Worm (Caenorhabditis elegans) whole organism, L4 larva: Measurements from ENCODE around the gene spp-30.

ENCODE experiments used
- dpl-1 ChIP-seq: fragments of 150-350 bp; optimal IDR thresholded peaks from 2 replicates; lab custom pipeline; 2014; ENCODE audit warnings: missing biosample characterization, missing genetic modification reagents, missing genetic modification characterization
- dve-1 ChIP-seq: sonication (generic microtip); optimal IDR thresholded peaks from 2 replicates; lab custom pipeline; 2017; ENCODE audit warnings: antibody characterized with exemption, mild to moderate bottlenecking, missing genetic modification characterization, missing compliant biosample characterization; ENCODE audit not compliant: insufficient read depth
- lin-39 ChIP-seq: fragments of 150-350 bp; optimal IDR thresholded peaks from 2 replicates; lab custom pipeline; 2014; ENCODE audit warnings: missing biosample characterization, missing genetic modification reagents, missing genetic modification characterization
- unc-62 ChIP-seq, 3 experiments: fragments of 150-350 bp in 1 of 3; sonication (generic microtip); optimal IDR thresholded peaks in 2 of 3; peaks in 1 of 3; 1 replicate in 1 of 3; 2 replicates in 2 of 3; lab custom pipeline; 2014 to 2017; ENCODE audit warnings: missing biosample characterization in 3 of 3, missing genetic modification characterization in 3 of 3, missing genetic modification reagents in 3 of 3, missing genotype in 1 of 3

- TF ChIP-seq lin-39 (no peak), dve-1 (tag; lab: Kevin White, UChicago) (peak; percentile 31), dpl-1 (GFP tag; lab: Kevin White, UChicago) (no peak), unc-62 (GFP tag; optimal IDR thresholded peaks at IDR 0.05 in 1 of 2; lab: Kevin White, UChicago) (no peak), unc-62 (tag; optimal IDR thresholded peaks at IDR 0.05; lab: Kevin White, UChicago) (no peak)
Measured at ce11 chrX:11645517-11645916, 17.0 kb upstream of the spp-30 start.
